Worm (Caenorhabditis elegans) whole organism, L4 larva: ENCODE results near the gene nhr-223.

Experiments used
- F49E8.2 ChIP-seq: sonication (generic microtip); optimal IDR thresholded peaks from 2 replicates; lab custom pipeline; 2016; ENCODE audit warnings: missing compliant biosample characterization, mild to moderate bottlenecking, missing genetic modification characterization, borderline replicate concordance
- ceh-82 ChIP-seq: sonication (generic microtip); optimal IDR thresholded peaks from 2 replicates; lab custom pipeline; 2017; ENCODE audit warnings: missing biosample characterization, missing genetic modification characterization
- ces-1 ChIP-seq: fragments of 150-350 bp; sonication (generic microtip); optimal IDR thresholded peaks from 4 replicates; lab custom pipeline; 2014; ENCODE audit warnings: missing biosample characterization, missing genetic modification reagents, missing genetic modification characterization
- lsy-2 ChIP-seq, 2 experiments: fragments of 150-350 bp in 1 of 2; sonication (generic microtip) in 1 of 2; optimal IDR thresholded peaks; 2 replicates each; lab custom pipeline; 2014 to 2017; ENCODE audit warnings: missing biosample characterization in 2 of 2, missing genetic modification characterization in 2 of 2
- mdl-1 ChIP-seq, 2 experiments: fragments of 150-350 bp in 1 of 2; sonication (generic microtip) in 1 of 2; optimal IDR thresholded peaks; 2 replicates each; lab custom pipeline; 2014 to 2017; ENCODE audit warnings: missing biosample characterization in 2 of 2, missing genetic modification characterization in 2 of 2
- nhr-11 ChIP-seq: fragments of 150-350 bp; optimal IDR thresholded peaks from 2 replicates; lab custom pipeline; 2014; ENCODE audit warnings: missing biosample characterization, missing genetic modification characterization
- nhr-25 ChIP-seq: sonication (generic microtip); optimal IDR thresholded peaks from 2 replicates; lab custom pipeline; 2017; ENCODE audit warnings: missing genetic modification characterization, mild to moderate bottlenecking, missing compliant biosample characterization, antibody characterized with exemption, moderate library complexity, borderline replicate concordance; ENCODE audit not compliant: insufficient read depth
- nhr-76 ChIP-seq: fragments of 150-350 bp; optimal IDR thresholded peaks from 2 replicates; lab custom pipeline; 2014; ENCODE audit warnings: missing biosample characterization, missing genetic modification characterization
- pha-4 ChIP-seq, 2 experiments: fragments of 150-350 bp in 1 of 2; fragments of 200-800 bp in 1 of 2; sonication (Bioruptor generic) in 1 of 2; IDR thresholded peaks in 1 of 2; optimal IDR thresholded peaks in 1 of 2; 2 replicates each; pipeline versions ENCODE4 v1.3.6 to Lab custom; 2014 to 2022; ENCODE audit warnings: missing genetic modification characterization in 2 of 2, missing genetic modification reagents in 2 of 2, missing biosample characterization in 1 of 2, missing compliant biosample characterization in 1 of 2
- unc-130 ChIP-seq: sonication (generic microtip); optimal IDR thresholded peaks from 2 replicates; lab custom pipeline; 2016; ENCODE audit warnings: missing genetic modification reagents, missing genetic modification characterization, missing compliant biosample characterization
- ztf-11 ChIP-seq: fragments of 150-350 bp; optimal IDR thresholded peaks from 2 replicates; lab custom pipeline; 2014; ENCODE audit warnings: missing biosample characterization, missing genetic modification characterization

- no peak for TF ChIP-seq nhr-76 (tag; lab: Kevin White, UChicago)
- no peak for TF ChIP-seq ces-1
- no peak for TF ChIP-seq mdl-1 (tag; optimal IDR thresholded peaks at IDR 0.05; lab: Kevin White, UChicago)
- TF ChIP-seq nhr-11 (tag; lab: Kevin White, UChicago) = no peak
- TF ChIP-seq pha-4 (GFP tag; IDR thresholded peaks at IDR 0.05; lab: Robert Waterston, UW) = no peak
- no peak for TF ChIP-seq pha-4 (tag; optimal IDR thresholded peaks at IDR 0.05; lab: Kevin White, UChicago)
- TF ChIP-seq ceh-82 (tag; lab: Kevin White, UChicago) = no peak
- TF ChIP-seq unc-130 = no peak
- no peak for TF ChIP-seq lsy-2 (tag; optimal IDR thresholded peaks at IDR 0.05; lab: Kevin White, UChicago)
- TF ChIP-seq ztf-11 = no peak
- no peak for TF ChIP-seq F49E8.2
- TF ChIP-seq nhr-25 = no peak
Observed at ce11 chrV:15841095-15841494, 44.9 kb downstream of the nhr-223 start, which contains the start of gene srh-149.
